Fruit fly (Drosophila melanogaster) whole organism, embryonic: ENCODE measurements around the gene jet.
A peak's percentile ranks its signal among the peaks of the same experiment; 100 is the strongest.

Source experiments
- CG10321 ChIP-seq: fragments of 200-800 bp; sonication (Bioruptor generic); IDR thresholded peaks from 2 replicates; pipeline ENCODE4 v1.3.6; 2022; ENCODE audit warnings: missing biosample characterization, missing genetic modification characterization
- CG10462 ChIP-seq: fragments of 200-800 bp; sonication (Bioruptor generic); optimal IDR thresholded peaks from 2 replicates; lab custom pipeline; 2016; ENCODE audit warnings: missing biosample characterization, missing genetic modification characterization
- CG11456 ChIP-seq: fragments of 200-800 bp; sonication (Bioruptor generic); IDR thresholded peaks from 3 replicates; pipeline ENCODE4 v1.3.6; 2022; ENCODE audit warnings: missing biosample characterization, missing genetic modification characterization
- CG11695 ChIP-seq: fragments of 200-800 bp; sonication (Bioruptor generic); IDR thresholded peaks from 3 replicates; pipeline ENCODE4 v1.3.6; 2022; ENCODE audit warnings: missing biosample characterization, missing genetic modification characterization
- CG13296 ChIP-seq: fragments of 200-800 bp; sonication (Bioruptor generic); optimal IDR thresholded peaks from 3 replicates; lab custom pipeline; 2018; ENCODE audit warnings: missing biosample characterization, mild to moderate bottlenecking, missing genetic modification characterization
- CG14014 ChIP-seq: fragments of 200-800 bp; sonication (Bioruptor generic); IDR thresholded peaks from 2 replicates; pipeline ENCODE4 v1.3.6; 2022; ENCODE audit warnings: missing biosample characterization, missing genetic modification characterization
- CG15696 ChIP-seq: fragments of 200-800 bp; sonication (Bioruptor generic); optimal IDR thresholded peaks from 2 replicates; lab custom pipeline; 2019; ENCODE audit warnings: missing biosample characterization, mild to moderate bottlenecking, missing genetic modification characterization, moderate library complexity
- CG1647 ChIP-seq: fragments of 200-800 bp; sonication (Bioruptor generic); optimal IDR thresholded peaks from 3 replicates; lab custom pipeline; 2016; ENCODE audit warnings: missing biosample characterization, missing genetic modification characterization
- CG16813 ChIP-seq: fragments of 200-800 bp; sonication (Bioruptor generic); IDR thresholded peaks from 3 replicates; pipeline ENCODE4 v1.3.6; 2022; ENCODE audit warnings: missing biosample characterization, missing genetic modification characterization; ENCODE audit not compliant: partially characterized antibody
- CG18262 ChIP-seq: fragments of 200-800 bp; optimal IDR thresholded peaks from 3 replicates; lab custom pipeline; 2019; ENCODE audit warnings: missing biosample characterization, mild to moderate bottlenecking, missing genetic modification characterization, moderate library complexity
- CG3995 ChIP-seq: fragments of 200-800 bp; sonication (Bioruptor generic); optimal IDR thresholded peaks from 3 replicates; lab custom pipeline; 2016; ENCODE audit warnings: missing biosample characterization, missing genetic modification characterization
- CG4360 ChIP-seq: fragments of 200-800 bp; sonication (Bioruptor generic); IDR thresholded peaks from 2 replicates; pipeline ENCODE4 v1.3.6; 2022; ENCODE audit warnings: missing biosample characterization, missing genetic modification characterization
- CG8359 ChIP-seq: fragments of 200-800 bp; sonication (Bioruptor generic); optimal IDR thresholded peaks from 2 replicates; lab custom pipeline; 2017; ENCODE audit warnings: missing biosample characterization, mild to moderate bottlenecking, missing genetic modification characterization, borderline replicate concordance
- CG8388 ChIP-seq: fragments of 200-800 bp; sonication (Bioruptor generic); optimal IDR thresholded peaks from 2 replicates; lab custom pipeline; 2019; ENCODE audit warnings: missing biosample characterization, mild to moderate bottlenecking, missing genetic modification characterization, moderate library complexity
- CG8478 ChIP-seq: fragments of >200 bp; optimal IDR thresholded peaks from 2 replicates; lab custom pipeline; 2018
- CG9215 ChIP-seq: fragments of 200-800 bp; sonication (Bioruptor generic); IDR thresholded peaks from 2 replicates; pipeline ENCODE4 v1.3.6; 2022; ENCODE audit warnings: missing biosample characterization, missing genetic modification characterization
- CG9932 ChIP-seq: fragments of 200-800 bp; sonication (Bioruptor generic); IDR thresholded peaks from 2 replicates; pipeline ENCODE4 v1.3.6; 2022; ENCODE audit warnings: missing biosample characterization, missing genetic modification characterization
- D19B ChIP-seq: fragments of 200-800 bp; sonication (Bioruptor generic); optimal IDR thresholded peaks from 2 replicates; lab custom pipeline; 2017; ENCODE audit warnings: missing biosample characterization, mild to moderate bottlenecking, missing genetic modification characterization
- Ets65A ChIP-seq: fragments of 200-800 bp; sonication (Bioruptor generic); peaks from one replicate; lab custom pipeline; 2016; ENCODE audit warnings: missing biosample characterization, missing genetic modification characterization
- HmgD ChIP-seq: fragments of 200-800 bp; sonication (Bioruptor generic); optimal IDR thresholded peaks from 3 replicates; lab custom pipeline; 2016; ENCODE audit warnings: missing biosample characterization, missing genetic modification characterization
- Hr39 ChIP-seq: fragments of >200 bp; optimal IDR thresholded peaks from 2 replicates; lab custom pipeline; 2017
- Max ChIP-seq: fragments of 200-800 bp; sonication (Bioruptor generic); optimal IDR thresholded peaks from 2 replicates; lab custom pipeline; 2016; ENCODE audit warnings: missing biosample characterization, mild to moderate bottlenecking, missing genetic modification characterization
- Meics ChIP-seq: fragments of 200-800 bp; sonication (Bioruptor generic); optimal IDR thresholded peaks from 2 replicates; lab custom pipeline; 2017; ENCODE audit warnings: missing biosample characterization, mild to moderate bottlenecking, missing genetic modification characterization
- NFAT ChIP-seq: fragments of 200-800 bp; sonication (Bioruptor generic); IDR thresholded peaks from 2 replicates; pipeline ENCODE4 v1.3.6; 2022; ENCODE audit warnings: missing biosample characterization, missing genetic modification characterization
- Nf-YC ChIP-seq: fragments of 200-800 bp; optimal IDR thresholded peaks from 3 replicates; lab custom pipeline; 2019; ENCODE audit warnings: missing biosample characterization, mild to moderate bottlenecking, missing genetic modification characterization, moderate library complexity
- PHDP ChIP-seq: fragments of 200-800 bp; sonication (Bioruptor generic); optimal IDR thresholded peaks from 3 replicates; lab custom pipeline; 2018; ENCODE audit warnings: missing biosample characterization, mild to moderate bottlenecking, missing genetic modification characterization, moderate library complexity
- Ravus ChIP-seq: fragments of 200-800 bp; sonication (Bioruptor generic); IDR thresholded peaks from 2 replicates; pipeline ENCODE4 v1.3.6; 2022; ENCODE audit warnings: missing biosample characterization, missing genetic modification characterization
- Sin3A ChIP-seq: fragments of >200 bp; optimal IDR thresholded peaks from 2 replicates; lab custom pipeline; 2018
- Tbp ChIP-seq: fragments of >200 bp; optimal IDR thresholded peaks from 2 replicates; lab custom pipeline; 2018; ENCODE audit warnings: missing biosample characterization, missing genetic modification characterization
- YL-1 ChIP-seq: fragments of 200-800 bp; sonication (Bioruptor generic); optimal IDR thresholded peaks from 3 replicates; lab custom pipeline; 2017; ENCODE audit warnings: missing biosample characterization, mild to moderate bottlenecking, missing genetic modification characterization
- amos ChIP-seq: fragments of 200-800 bp; sonication (Bioruptor generic); IDR thresholded peaks from 2 replicates; pipeline ENCODE4 v1.3.6; 2022; ENCODE audit warnings: missing biosample characterization, missing genetic modification characterization; ENCODE audit not compliant: partially characterized antibody
- cas ChIP-seq: fragments of 200-800 bp; sonication (Bioruptor generic); IDR thresholded peaks from 2 replicates; pipeline ENCODE4 v1.3.6; 2022; ENCODE audit warnings: missing biosample characterization, missing genetic modification characterization
- crp ChIP-seq, 2 experiments: fragments of 200-800 bp; sonication (Bioruptor generic); optimal IDR thresholded peaks; 2 replicates in 1 of 2; 3 replicates in 1 of 2; lab custom pipeline; 2017; ENCODE audit warnings: missing biosample characterization in 2 of 2, missing genetic modification characterization in 2 of 2, mild to moderate bottlenecking in 1 of 2, moderate library complexity in 1 of 2
- dpn ChIP-seq, 2 experiments: fragments of 200-800 bp; sonication (Bioruptor generic); optimal IDR thresholded peaks; 3 replicates each; lab custom pipeline; 2016; ENCODE audit warnings: missing biosample characterization in 2 of 2, missing genetic modification characterization in 2 of 2
- dysf ChIP-seq: fragments of 200-800 bp; sonication (Bioruptor generic); IDR thresholded peaks from 3 replicates; pipeline ENCODE4 v1.3.6; 2022; ENCODE audit warnings: missing biosample characterization, missing genetic modification characterization
- en ChIP-seq: fragments of 200-800 bp; sonication (Bioruptor generic); optimal IDR thresholded peaks from 2 replicates; lab custom pipeline; 2016; ENCODE audit warnings: missing biosample characterization, missing genetic modification characterization
- fd102C ChIP-seq: fragments of 200-800 bp; sonication (Bioruptor generic); optimal IDR thresholded peaks from 2 replicates; lab custom pipeline; 2018; ENCODE audit warnings: missing biosample characterization, mild to moderate bottlenecking, missing genetic modification characterization, moderate library complexity
- fd64A ChIP-seq: fragments of 200-800 bp; sonication (Bioruptor generic); optimal IDR thresholded peaks from 3 replicates; lab custom pipeline; 2018; ENCODE audit warnings: missing biosample characterization, mild to moderate bottlenecking, missing genetic modification characterization
- gem ChIP-seq: fragments of 200-800 bp; sonication (Bioruptor generic); optimal IDR thresholded peaks from 2 replicates; lab custom pipeline; 2019; ENCODE audit warnings: missing biosample characterization, mild to moderate bottlenecking, missing genetic modification characterization, moderate library complexity
- ham ChIP-seq: fragments of 200-800 bp; sonication (Bioruptor generic); IDR thresholded peaks from 2 replicates; pipeline ENCODE4 v1.3.6; 2022; ENCODE audit warnings: missing biosample characterization, missing genetic modification characterization
- hbn ChIP-seq: fragments of 200-800 bp; sonication (Bioruptor generic); IDR thresholded peaks from 2 replicates; pipeline ENCODE4 v1.3.6; 2022; ENCODE audit warnings: missing biosample characterization, missing genetic modification characterization; ENCODE audit not compliant: partially characterized antibody
- insv ChIP-seq, 2 experiments: fragments of 200-800 bp; sonication (Bioruptor generic); optimal IDR thresholded peaks; 3 replicates each; lab custom pipeline; 2016 to 2018; ENCODE audit warnings: missing biosample characterization in 2 of 2, missing genetic modification characterization in 2 of 2
- inv ChIP-seq: fragments of 200-800 bp; sonication (Bioruptor generic); IDR thresholded peaks from 2 replicates; pipeline ENCODE4 v1.3.6; 2022; ENCODE audit warnings: missing biosample characterization, missing genetic modification characterization; ENCODE audit not compliant: partially characterized antibody
- klu ChIP-seq: fragments of 200-800 bp; sonication (Bioruptor generic); IDR thresholded peaks from 2 replicates; pipeline ENCODE4 v1.3.6; 2022; ENCODE audit warnings: missing biosample characterization, missing genetic modification characterization
- knrl ChIP-seq: fragments of 200-800 bp; sonication (Bioruptor generic); IDR thresholded peaks from 3 replicates; pipeline ENCODE4 v1.3.6; 2022; ENCODE audit warnings: missing biosample characterization, missing genetic modification characterization; ENCODE audit not compliant: partially characterized antibody
- nerfin-1 ChIP-seq: fragments of 200-800 bp; sonication (Bioruptor generic); optimal IDR thresholded peaks from 3 replicates; lab custom pipeline; 2019; ENCODE audit warnings: missing biosample characterization, mild to moderate bottlenecking, missing genetic modification characterization, moderate library complexity
- shn ChIP-seq: fragments of 200-800 bp; sonication (Bioruptor generic); optimal IDR thresholded peaks from 3 replicates; lab custom pipeline; 2016; ENCODE audit warnings: missing biosample characterization, missing genetic modification characterization
- sqz ChIP-seq: fragments of 200-800 bp; sonication (Bioruptor generic); optimal IDR thresholded peaks from 3 replicates; lab custom pipeline; 2018; ENCODE audit warnings: missing biosample characterization, mild to moderate bottlenecking, missing genetic modification characterization
- stc ChIP-seq: fragments of 200-800 bp; sonication (Bioruptor generic); IDR thresholded peaks from 2 replicates; pipeline ENCODE4 v1.3.6; 2022; ENCODE audit warnings: missing biosample characterization, missing genetic modification characterization
- sug ChIP-seq: fragments of 200-800 bp; optimal IDR thresholded peaks from 2 replicates; lab custom pipeline; 2019; ENCODE audit warnings: missing biosample characterization, mild to moderate bottlenecking, missing genetic modification characterization, moderate library complexity
- trh ChIP-seq: fragments of 200-800 bp; sonication (Bioruptor generic); optimal IDR thresholded peaks from 2 replicates; lab custom pipeline; 2016; ENCODE audit warnings: missing biosample characterization, missing genetic modification characterization
- yki ChIP-seq: fragments of >200 bp; optimal IDR thresholded peaks from 3 replicates; lab custom pipeline; 2018

Gene jet

dm6 chr2L:4976988-4977551, 27.5 kb upstream of the jet start, which contains the start of the genes Gmd and CG3792 (continued):
- TF ChIP-seq CG11695 (peak; percentile 96), amos (GFP tag; lab: Robert Waterston, UW) (peak; percentile 76), en (GFP tag; lab: Kevin White, UChicago) (peak; percentile 89), NFAT (GFP tag; lab: Robert Waterston, UW) (peak; percentile 94), D19B (peak; percentile 85), inv (peak; percentile 84), Max (GFP tag; lab: Kevin White, UChicago) (peak; percentile 96), CG10321 (GFP tag; lab: Robert Waterston, UW) (peak; percentile 81), yki (lab: Kevin White, UChicago) (no peak), crp (GFP tag; optimal IDR thresholded peaks at IDR 0.05; lab: Kevin White, UChicago) (peak in 1 of 2 experiments; percentile 69), CG1647 (GFP tag; lab: Kevin White, UChicago) (peak; percentile 90), CG8388 (peak; percentile 82), hbn (GFP tag; lab: Robert Waterston, UW) (peak; percentile 81), Hr39 (no peak), fd64A (GFP tag; lab: Kevin White, UChicago) (peak; percentile 54), Ets65A (GFP tag; lab: Kevin White, UChicago) (peak; percentile 99), CG10462 (peak; percentile 91), CG14014 (GFP tag; lab: Robert Waterston, UW) (peak; percentile 95), ham (GFP tag; lab: Robert Waterston, UW) (peak; percentile 86; the same call in 1 of the 2 replicates), CG11456 (GFP tag; lab: Robert Waterston, UW) (peak; percentile 96), CG15696 (peak; percentile 96), klu (GFP tag; lab: Robert Waterston, UW) (peak; percentile 95), knrl (GFP tag; lab: Robert Waterston, UW) (peak; percentile 87), sug (peak; percentile 93), CG4360 (peak; percentile 70), insv (GFP tag; optimal IDR thresholded peaks at IDR 0.05; lab: Kevin White, UChicago) (peak in 1 of 2 experiments; percentile 77), nerfin-1 (peak; percentile 93), CG16813 (peak; percentile 84), trh (peak; percentile 83), HmgD (GFP tag; lab: Kevin White, UChicago) (peak; percentile 87), Meics (GFP tag; lab: Kevin White, UChicago) (peak; percentile 96), CG8359 (GFP tag; lab: Kevin White, UChicago) (peak; percentile 88), CG3995 (GFP tag; lab: Kevin White, UChicago) (peak; percentile 85), dysf (GFP tag; lab: Robert Waterston, UW) (peak; percentile 97), YL-1 (GFP tag; lab: Kevin White, UChicago) (peak; percentile 82), CG13296 (GFP tag; lab: Kevin White, UChicago) (peak; percentile 95), cas (GFP tag; lab: Robert Waterston, UW) (peak; percentile 92), PHDP (tag; lab: Kevin White, UChicago) (peak; percentile 89), Nf-YC (tag; lab: Kevin White, UChicago) (peak; percentile 90), gem (tag; lab: Kevin White, UChicago) (peak; percentile 95), Tbp (GFP tag; lab: Kevin White, UChicago) (no peak), CG18262 (peak; percentile 97), CG8478 (lab: Kevin White, UChicago) (no peak), sqz (GFP tag; lab: Kevin White, UChicago) (peak; percentile 91), stc (GFP tag; lab: Robert Waterston, UW) (peak; percentile 95), CG9215 (GFP tag; lab: Robert Waterston, UW) (peak; percentile 96), dpn (GFP tag; optimal IDR thresholded peaks at IDR 0.05; lab: Kevin White, UChicago) (peak; percentile 95 to 96), fd102C (peak; percentile 42), Sin3A (peak; percentile 82), CG9932 (GFP tag; lab: Robert Waterston, UW) (peak; percentile 98), Ravus (GFP tag; lab: Robert Waterston, UW) (peak; percentile 86), shn (GFP tag; lab: Kevin White, UChicago) (peak; percentile 92)
